Fruit fly (Drosophila melanogaster) Kc167 (cell line): ENCODE measurements around the gene CG15023.

Source experiments
- Sin3A ChIP-seq: fragments of >200 bp; optimal IDR thresholded peaks from 2 replicates; lab custom pipeline; 2018; ENCODE audit warnings: missing external identifiers
- h ChIP-seq: fragments of >200 bp; optimal IDR thresholded peaks from 3 replicates; lab custom pipeline; 2018; ENCODE audit warnings: missing external identifiers
- psq ChIP-seq: fragments of >200 bp; optimal IDR thresholded peaks from 2 replicates; lab custom pipeline; 2017; ENCODE audit warnings: missing external identifiers
- ttk ChIP-seq: sonication (Bioruptor generic); optimal IDR thresholded peaks from 2 replicates; lab custom pipeline; 2017; ENCODE audit warnings: missing external identifiers

DNA sequence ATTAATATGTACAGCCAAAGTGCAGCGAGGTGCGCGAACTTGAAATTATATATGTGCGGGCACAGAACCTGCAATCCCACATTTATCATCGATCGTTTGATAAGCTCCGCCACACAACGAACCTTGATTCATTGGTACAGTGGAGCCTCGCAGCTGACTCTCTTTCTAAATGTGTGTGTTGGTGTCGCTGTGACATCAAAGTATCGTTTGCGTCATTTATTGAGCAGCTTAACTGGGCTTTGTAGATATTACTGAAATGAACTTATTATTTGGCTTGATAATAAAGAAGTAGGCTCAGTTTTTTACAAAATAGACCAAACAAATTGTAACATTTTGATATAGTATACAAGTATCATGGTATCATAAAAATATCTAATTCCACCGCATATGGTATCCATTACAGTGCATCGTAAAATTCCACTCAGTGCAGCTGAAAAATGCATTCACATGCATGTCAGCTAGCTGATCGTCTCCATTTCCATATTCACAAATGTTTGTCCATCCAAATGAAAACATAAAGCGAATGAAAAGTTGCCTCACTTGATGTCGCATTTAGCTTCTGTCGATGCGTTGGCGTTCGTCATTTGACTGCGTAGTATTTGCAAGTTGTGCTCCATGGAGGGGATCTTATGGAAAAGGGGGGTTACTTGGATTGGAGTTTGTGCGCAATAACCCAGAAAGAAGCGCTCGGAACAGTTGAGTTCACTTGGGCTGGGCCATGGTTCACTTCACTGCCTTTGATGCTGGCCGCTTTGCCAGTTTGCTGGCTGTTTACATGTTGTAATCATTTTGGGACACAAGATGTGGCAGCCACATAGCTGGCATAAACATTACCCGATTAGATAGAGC is 50.1 kb downstream of the CG15023 start:
- TF ChIP-seq psq (no peak), Sin3A (lab: Kevin White, UChicago) (no peak), ttk (lab: Kevin White, UChicago) (no peak), h (no peak)
